Fruit fly (Drosophila melanogaster) whole organism, pupa: ENCODE measurements around the gene Pnn.

Experiments used
- CG10348 ChIP-seq: fragments of 200-800 bp; sonication (Bioruptor generic); IDR thresholded peaks from 2 replicates; pipeline ENCODE4 v1.3.6; 2022; ENCODE audit warnings: missing biosample characterization, missing genetic modification characterization
- CG17806 ChIP-seq: fragments of 200-800 bp; sonication (Bioruptor generic); optimal IDR thresholded peaks from 2 replicates; lab custom pipeline; 2018; ENCODE audit warnings: missing biosample characterization, mild to moderate bottlenecking, missing genetic modification characterization, moderate library complexity

dm6 chr3R:9747900-9748663 lies 7.4 kb downstream of the Pnn start:
- TF ChIP-seq CG17806 (no peak), CG10348 (GFP tag; lab: Robert Waterston, UW) (no peak)
